Worm (Caenorhabditis elegans): ENCODE measurements around the gene C18D11.9.

Gene C18D11.9

ce11 chrIII:11811839-11812238 lies 2.9 kb downstream of the C18D11.9 start:
- TF ChIP-seq dpl-1 (GFP tag; optimal IDR thresholded peaks at IDR 0.05) (peak; percentile 26 to 43 (median 31)), nhr-28 (tag; optimal IDR thresholded peaks at IDR 0.05) (no peak), blmp-1 (tag; optimal IDR thresholded peaks at IDR 0.05) (peak; percentile 93), snu-23 (GFP tag; optimal IDR thresholded peaks at IDR 0.05) (peak; percentile 61), C34B4.2 (tag; optimal IDR thresholded peaks at IDR 0.05) (no peak), rnt-1 (tag; optimal IDR thresholded peaks at IDR 0.05) (no peak), fkh-8 (tag; optimal IDR thresholded peaks at IDR 0.05) (no peak), ceh-82 (tag; optimal IDR thresholded peaks at IDR 0.05) (no peak), nhr-85 (tag) (peak; percentile 83), snpc-4 (tag; optimal IDR thresholded peaks at IDR 0.05) (peak; percentile 31), nhr-20 (tag; optimal IDR thresholded peaks at IDR 0.05) (peak; percentile 42), ceh-8 (GFP tag; optimal IDR thresholded peaks at IDR 0.05) (peak; percentile 17), lin-14 (GFP tag; optimal IDR thresholded peaks at IDR 0.05) (peak; percentile 80), nhr-71 (tag; optimal IDR thresholded peaks at IDR 0.05) (peak; percentile 39), mdl-1 (tag; optimal IDR thresholded peaks at IDR 0.05) (peak in 1 of 2 experiments; percentile 24), efl-1 (optimal IDR thresholded peaks at IDR 0.05) (peak; percentile 16 to 22), efl-1 (GFP tag; optimal IDR thresholded peaks at IDR 0.05 in 1 of 2) (no peak), lsy-2 (tag; optimal IDR thresholded peaks at IDR 0.05) (peak in 1 of 2 experiments; percentile 64), C04F5.9 (tag; optimal IDR thresholded peaks at IDR 0.05) (no peak), pax-3 (tag; optimal IDR thresholded peaks at IDR 0.05) (no peak), xbp-1 (tag; optimal IDR thresholded peaks at IDR 0.05) (no peak), egl-27 (tag; optimal IDR thresholded peaks at IDR 0.05) (no peak), hlh-4 (tag; optimal IDR thresholded peaks at IDR 0.05) (no peak), C16A3.4 (tag; optimal IDR thresholded peaks at IDR 0.05) (peak; percentile 15), mep-1 (tag; optimal IDR thresholded peaks at IDR 0.05) (peak; percentile 67), vab-15 (tag; optimal IDR thresholded peaks at IDR 0.05) (no peak), lin-35 (GFP tag; optimal IDR thresholded peaks at IDR 0.05) (peak; percentile 18 to 48), tbx-2 (tag; optimal IDR thresholded peaks at IDR 0.05) (no peak), elt-3 (tag; optimal IDR thresholded peaks at IDR 0.05) (peak in 1 of 6 experiments; percentile 62), nhr-90 (tag; optimal IDR thresholded peaks at IDR 0.05; ENCODE audit: poor library complexity) (peak; percentile 37), ceh-90 (tag; optimal IDR thresholded peaks at IDR 0.05) (no peak), tlp-1 (tag; optimal IDR thresholded peaks at IDR 0.05) (no peak)

DNA sequence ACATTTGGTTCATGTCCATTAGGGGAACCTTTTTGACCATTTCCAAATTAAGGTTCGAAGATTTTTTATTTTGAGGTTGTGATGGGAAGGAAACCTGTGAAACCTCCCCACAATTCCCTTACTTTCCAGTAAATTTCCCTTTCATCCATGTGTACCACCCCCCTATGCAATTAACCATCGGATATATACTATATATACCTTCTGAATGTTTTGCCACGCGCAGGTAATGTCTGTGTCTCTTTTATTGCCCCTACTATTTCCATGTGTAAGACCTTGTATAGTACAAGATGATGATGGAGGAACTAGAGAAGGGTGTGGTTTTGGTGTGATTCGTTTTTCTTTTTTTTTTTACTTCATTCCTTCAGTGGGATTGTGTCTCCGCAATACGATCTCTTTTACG lies 5.7 kb downstream of the C18D11.9 start:
- TF ChIP-seq pqm-1 (tag; optimal IDR thresholded peaks at IDR 0.05): no peak
- no peak for TF ChIP-seq lin-39 (tag; optimal IDR thresholded peaks at IDR 0.05)
- peak; percentile 65 for TF ChIP-seq lin-14 (GFP tag; optimal IDR thresholded peaks at IDR 0.05)
- no peak for TF ChIP-seq ceh-90 (tag; optimal IDR thresholded peaks at IDR 0.05)
- peak; percentile 14 for TF ChIP-seq snu-23 (GFP tag; optimal IDR thresholded peaks at IDR 0.05)
- TF ChIP-seq nhr-237 (tag; optimal IDR thresholded peaks at IDR 0.05): no peak
- TF ChIP-seq nhr-12 (tag; optimal IDR thresholded peaks at IDR 0.05): no peak
- no peak for TF ChIP-seq F16B12.6 (tag; optimal IDR thresholded peaks at IDR 0.05)
- no peak for TF ChIP-seq zip-4 (GFP tag; optimal IDR thresholded peaks at IDR 0.05)
- no peak for TF ChIP-seq ets-5 (GFP tag; IDR thresholded peaks at IDR 0.05)
- TF ChIP-seq fkh-10 (GFP tag; optimal IDR thresholded peaks at IDR 0.05): no peak
- TF ChIP-seq egl-13 (tag; optimal IDR thresholded peaks at IDR 0.05): no peak
- peak; percentile 34 for TF ChIP-seq mep-1 (tag; optimal IDR thresholded peaks at IDR 0.05)
- no peak for TF ChIP-seq skn-1 (tag; optimal IDR thresholded peaks at IDR 0.05)
- TF ChIP-seq efl-3 (GFP tag; optimal IDR thresholded peaks at IDR 0.05): no peak
- peak; percentile 44 for TF ChIP-seq nhr-85 (tag)
- TF ChIP-seq nhr-77 (tag; optimal IDR thresholded peaks at IDR 0.05): no peak
- no peak for TF ChIP-seq vab-15 (tag; optimal IDR thresholded peaks at IDR 0.05)
- no peak for TF ChIP-seq elt-2 (tag; optimal IDR thresholded peaks at IDR 0.05)
- TF ChIP-seq unc-62 (GFP tag; optimal IDR thresholded peaks at IDR 0.05): no peak
- TF ChIP-seq egl-27 (tag; optimal IDR thresholded peaks at IDR 0.05): no peak
- peak; percentile 29 for TF ChIP-seq nhr-20 (tag; optimal IDR thresholded peaks at IDR 0.05)
- peak; percentile 86 for TF ChIP-seq blmp-1 (tag; optimal IDR thresholded peaks at IDR 0.05)
- TF ChIP-seq lir-3 (tag; optimal IDR thresholded peaks at IDR 0.05; ENCODE audit: poor library complexity): no peak
- no peak for TF ChIP-seq mef-2 (tag; optimal IDR thresholded peaks at IDR 0.05)
- no peak for TF ChIP-seq nhr-76 (tag; optimal IDR thresholded peaks at IDR 0.05)
